Worm (Caenorhabditis elegans) whole organism, L1 larva: Measurements from ENCODE around the gene T05C1.2.

Experiments used
- F16B12.6 ChIP-seq: fragments of 150-350 bp; optimal IDR thresholded peaks from 2 replicates; lab custom pipeline; 2014; ENCODE audit warnings: missing biosample characterization, missing genetic modification characterization
- aly-2 ChIP-seq: fragments of 150-350 bp; optimal IDR thresholded peaks from 2 replicates; lab custom pipeline; 2014; ENCODE audit warnings: missing biosample characterization, missing genetic modification characterization
- blmp-1 ChIP-seq: fragments of 150-350 bp; optimal IDR thresholded peaks from 2 replicates; lab custom pipeline; 2014; ENCODE audit warnings: missing biosample characterization, missing genetic modification characterization
- egl-27 ChIP-seq, 2 experiments: fragments of 150-350 bp in 1 of 2; sonication (generic microtip); optimal IDR thresholded peaks; 3 replicates each; lab custom pipeline; 2017 to 2018; ENCODE audit warnings: missing biosample characterization in 2 of 2, missing genetic modification characterization in 2 of 2, missing genetic modification reagents in 2 of 2
- hpl-2 ChIP-seq: fragments of 150-350 bp; optimal IDR thresholded peaks from 2 replicates; lab custom pipeline; 2014; ENCODE audit warnings: missing biosample characterization, missing genetic modification reagents, missing genetic modification characterization
- irx-1 ChIP-seq: sonication (generic microtip); optimal IDR thresholded peaks from 2 replicates; lab custom pipeline; 2016; ENCODE audit warnings: missing genetic modification characterization, missing compliant biosample characterization
- lin-13 ChIP-seq: fragments of 150-350 bp; optimal IDR thresholded peaks from 2 replicates; lab custom pipeline; 2014; ENCODE audit warnings: missing biosample characterization, missing genetic modification reagents, missing genetic modification characterization
- lin-15B ChIP-seq: fragments of 150-350 bp; sonication (generic microtip); optimal IDR thresholded peaks from 3 replicates; lab custom pipeline; 2014; ENCODE audit warnings: missing biosample characterization, missing genetic modification characterization
- mdl-1 ChIP-seq, 2 experiments: fragments of 150-350 bp; optimal IDR thresholded peaks; 2 replicates each; lab custom pipeline; 2014 to 2017; ENCODE audit warnings: missing biosample characterization in 2 of 2, missing genetic modification characterization in 2 of 2, inconsistent platforms in 1 of 2
- nhr-12 ChIP-seq: sonication (generic microtip); optimal IDR thresholded peaks from 2 replicates; lab custom pipeline; 2017; ENCODE audit warnings: missing biosample characterization, missing genetic modification characterization
- nhr-76 ChIP-seq: sonication (generic microtip); optimal IDR thresholded peaks from 2 replicates; lab custom pipeline; 2017; ENCODE audit warnings: missing biosample characterization, missing genetic modification characterization
- nhr-77 ChIP-seq: fragments of 150-350 bp; optimal IDR thresholded peaks from 2 replicates; lab custom pipeline; 2014; ENCODE audit warnings: missing biosample characterization, missing genetic modification characterization
- nhr-85 ChIP-seq: sonication (generic microtip); peaks from one replicate; lab custom pipeline; 2016; ENCODE audit warnings: missing genetic modification characterization, inconsistent platforms, missing compliant biosample characterization
- ztf-4 ChIP-seq: fragments of 150-350 bp; optimal IDR thresholded peaks from 2 replicates; lab custom pipeline; 2014; ENCODE audit warnings: missing biosample characterization, missing genetic modification characterization

DNA sequence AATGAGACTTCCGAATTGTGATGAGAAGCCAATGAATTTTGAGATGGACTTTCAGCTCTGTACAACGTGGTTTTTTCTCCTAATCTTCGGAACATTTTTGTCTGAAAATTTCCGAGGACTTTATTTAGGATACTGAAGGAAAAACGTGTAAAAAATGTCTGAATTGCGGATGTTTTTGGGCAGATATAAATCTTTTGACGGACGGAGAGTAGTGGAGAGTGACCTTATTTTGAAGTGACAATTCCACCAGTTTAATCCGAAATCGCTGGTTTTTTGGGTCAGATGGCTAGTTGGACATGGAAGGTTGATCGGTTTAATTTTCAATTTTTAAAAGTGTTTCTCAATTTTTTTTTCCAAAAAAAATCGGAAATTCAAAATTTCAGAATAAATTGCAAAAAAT, 7.4 kb upstream of the T05C1.2 start, which contains the start of gene T05C1.3:
- TF ChIP-seq irx-1 (tag; lab: Kevin White, UChicago) (no peak), nhr-12 (tag; lab: Kevin White, UChicago) (no peak), nhr-77 (tag; lab: Kevin White, UChicago) (no peak), nhr-76 (no peak), ztf-4 (tag; lab: Kevin White, UChicago) (no peak), blmp-1 (tag; lab: Kevin White, UChicago) (no peak), mdl-1 (tag; optimal IDR thresholded peaks at IDR 0.05; lab: Kevin White, UChicago) (no peak), lin-15B (tag; lab: Kevin White, UChicago) (no peak), nhr-85 (tag; lab: Kevin White, UChicago) (no peak), egl-27 (tag; optimal IDR thresholded peaks at IDR 0.05; lab: Kevin White, UChicago) (no peak), hpl-2 (GFP tag; lab: Kevin White, UChicago) (no peak), F16B12.6 (tag; lab: Kevin White, UChicago) (no peak), aly-2 (no peak), lin-13 (GFP tag; lab: Kevin White, UChicago) (no peak)
